Worm (Caenorhabditis elegans) whole organism, L2 larva: Measurements from ENCODE around the gene twk-7.

Experiments
- aly-2 ChIP-seq: fragments of 150-350 bp; optimal IDR thresholded peaks from 2 replicates; lab custom pipeline; 2014; ENCODE audit warnings: missing biosample characterization, missing genetic modification characterization
- ama-1 ChIP-seq: fragments of 150-350 bp; optimal IDR thresholded peaks from 2 replicates; lab custom pipeline; 2018; ENCODE audit warnings: inconsistent platforms
- ceh-82 ChIP-seq: fragments of 150-350 bp; optimal IDR thresholded peaks from 2 replicates; lab custom pipeline; 2014; ENCODE audit warnings: missing biosample characterization, missing genetic modification characterization
- fos-1 ChIP-seq: fragments of 150-350 bp; optimal IDR thresholded peaks from 2 replicates; lab custom pipeline; 2014; ENCODE audit warnings: missing biosample characterization, missing genetic modification characterization
- lin-39 ChIP-seq: fragments of 150-350 bp; optimal IDR thresholded peaks from 2 replicates; lab custom pipeline; 2014; ENCODE audit warnings: missing biosample characterization, missing genetic modification reagents, missing genetic modification characterization
- lsy-2 ChIP-seq, 2 experiments: fragments of 150-350 bp in 1 of 2; sonication (generic microtip) in 1 of 2; optimal IDR thresholded peaks; 2 replicates each; lab custom pipeline; 2014 to 2017; ENCODE audit warnings: missing biosample characterization in 2 of 2, missing genetic modification characterization in 2 of 2
- nhr-11 ChIP-seq: fragments of 150-350 bp; optimal IDR thresholded peaks from 2 replicates; lab custom pipeline; 2014; ENCODE audit warnings: missing biosample characterization, missing genetic modification characterization
- nhr-237 ChIP-seq: fragments of 150-350 bp; optimal IDR thresholded peaks from 2 replicates; lab custom pipeline; 2014; ENCODE audit warnings: missing biosample characterization, missing genetic modification characterization
- nhr-25 ChIP-seq: fragments of 150-350 bp; sonication (generic microtip); optimal IDR thresholded peaks from 3 replicates; lab custom pipeline; 2014; ENCODE audit warnings: missing biosample characterization, missing genetic modification characterization
- nhr-6 ChIP-seq: fragments of 150-350 bp; optimal IDR thresholded peaks from 2 replicates; lab custom pipeline; 2014; ENCODE audit warnings: missing biosample characterization, missing genetic modification characterization
- nhr-77 ChIP-seq: fragments of 150-350 bp; optimal IDR thresholded peaks from 2 replicates; lab custom pipeline; 2014; ENCODE audit warnings: missing biosample characterization, missing genetic modification characterization
- peb-1 ChIP-seq: fragments of 150-350 bp; optimal IDR thresholded peaks from 2 replicates; lab custom pipeline; 2014; ENCODE audit warnings: missing biosample characterization, missing genetic modification characterization
- unc-39 ChIP-seq: fragments of 150-350 bp; optimal IDR thresholded peaks from 2 replicates; lab custom pipeline; 2014; ENCODE audit warnings: missing biosample characterization, missing genetic modification characterization
- ztf-4 ChIP-seq: fragments of 150-350 bp; optimal IDR thresholded peaks from 2 replicates; lab custom pipeline; 2014; ENCODE audit warnings: missing biosample characterization, missing genetic modification characterization

- TF ChIP-seq lsy-2 (tag; optimal IDR thresholded peaks at IDR 0.05; lab: Kevin White, UChicago) (peak; percentile 58 to 74), nhr-6 (tag; lab: Kevin White, UChicago) (no peak), nhr-25 (tag; lab: Kevin White, UChicago) (peak; percentile 44), fos-1 (tag; lab: Kevin White, UChicago) (peak; percentile 43), ceh-82 (tag; lab: Kevin White, UChicago) (no peak), nhr-77 (tag; lab: Kevin White, UChicago) (no peak), nhr-237 (no peak), nhr-11 (no peak), ztf-4 (tag; lab: Kevin White, UChicago) (no peak), ama-1 (no peak), unc-39 (tag; lab: Kevin White, UChicago) (no peak), peb-1 (tag; lab: Kevin White, UChicago) (no peak), lin-39 (tag; lab: Kevin White, UChicago) (no peak), aly-2 (no peak)
These were observed 34.8 kb upstream of the twk-7 start for ce11 chrIII:8678371-8678770.
